Fruit fly (Drosophila melanogaster): ENCODE data around the gene CG10749.
A peak's percentile ranks its signal among the peaks of the same experiment; 100 is the strongest.

Gene CG10749

dm6 chr3L:13021727-13022126 is 49.5 kb downstream of the CG10749 start:
- TF ChIP-seq Lhr (GFP tag; optimal IDR thresholded peaks at IDR 0.05) = no peak
- TF ChIP-seq caup (GFP tag; optimal IDR thresholded peaks at IDR 0.05; ENCODE audit: severe bottlenecking) = peak; percentile 28
- TF ChIP-seq en (GFP tag; optimal IDR thresholded peaks at IDR 0.05) = peak; percentile 26
- TF ChIP-seq Sox100B (GFP tag; optimal IDR thresholded peaks at IDR 0.05) = peak; percentile 5
- peak; percentile 37 for TF ChIP-seq Hmr (GFP tag; optimal IDR thresholded peaks at IDR 0.05)
- no peak for TF ChIP-seq CG17912 (GFP tag; optimal IDR thresholded peaks at IDR 0.05)
- peak; percentile 22 for TF ChIP-seq zfh2 (GFP tag; optimal IDR thresholded peaks at IDR 0.05)
- no peak for TF ChIP-seq inv (GFP tag; IDR thresholded peaks at IDR 0.05; ENCODE audit: partially characterized antibody)
- TF ChIP-seq sd (tag; optimal IDR thresholded peaks at IDR 0.05) = peak; percentile 97
- no peak for TF ChIP-seq pnt (GFP tag; optimal IDR thresholded peaks at IDR 0.05)
- TF ChIP-seq row (GFP tag; IDR thresholded peaks at IDR 0.05) = peak; percentile 27; the same call in 1 of the 3 replicates
- TF ChIP-seq CG11504 (tag; optimal IDR thresholded peaks at IDR 0.05) = peak; percentile 43
- TF ChIP-seq CG5180 (GFP tag; optimal IDR thresholded peaks at IDR 0.05) = peak; percentile 14
- no peak for TF ChIP-seq croc (GFP tag; conservative IDR thresholded peaks at IDR 0.05)
- TF ChIP-seq CG14667 (GFP tag; IDR thresholded peaks at IDR 0.05) = no peak
- TF ChIP-seq Ptx1 (GFP tag; IDR thresholded peaks at IDR 0.05) = peak; percentile 62
- peak; percentile 40; the same call in 1 of the 2 replicates for TF ChIP-seq Rfx (GFP tag; IDR thresholded peaks at IDR 0.05)
- TF ChIP-seq lilli (GFP tag; optimal IDR thresholded peaks at IDR 0.05) = peak; percentile 25
- TF ChIP-seq CG15269 (tag; optimal IDR thresholded peaks at IDR 0.05) = peak; percentile 53
- TF ChIP-seq MTF-1 (GFP tag; optimal IDR thresholded peaks at IDR 0.05; ENCODE audit: borderline replicate concordance) = no peak
- TF ChIP-seq D19B (GFP tag; optimal IDR thresholded peaks at IDR 0.05) = peak; percentile 13
- TF ChIP-seq onecut (GFP tag; IDR thresholded peaks at IDR 0.05) = 0 out of 2 replicates have a peak, but pooled peaks have one; percentile 22
- TF ChIP-seq PHDP (tag; optimal IDR thresholded peaks at IDR 0.05) = peak; percentile 7
- no peak for TF ChIP-seq sens (GFP tag)
- peak; percentile 29 for TF ChIP-seq Fer1 (GFP tag; optimal IDR thresholded peaks at IDR 0.05)
- TF ChIP-seq Ada2b (GFP tag; IDR thresholded peaks at IDR 0.05) = peak; percentile 29; the same call in 1 of the 2 replicates
- peak; percentile 3 for TF ChIP-seq CG18619 (GFP tag; optimal IDR thresholded peaks at IDR 0.05)
- TF ChIP-seq CG15073 (GFP tag; optimal IDR thresholded peaks at IDR 0.05) = peak; percentile 97
- TF ChIP-seq CG11723 (GFP tag; optimal IDR thresholded peaks at IDR 0.05) = no peak
- no peak for TF ChIP-seq Dek (tag; optimal IDR thresholded peaks at IDR 0.05)
- no peak for TF ChIP-seq nau (GFP tag; optimal IDR thresholded peaks at IDR 0.05)
- TF ChIP-seq ttk (GFP tag; IDR thresholded peaks at IDR 0.05) = no peak
- peak; percentile 30 for TF ChIP-seq lab (GFP tag; optimal IDR thresholded peaks at IDR 0.05)
- TF ChIP-seq insv (GFP tag; optimal IDR thresholded peaks at IDR 0.05) = no peak
- peak; percentile 61 for TF ChIP-seq CG2678 (tag; optimal IDR thresholded peaks at IDR 0.05)
- TF ChIP-seq pb (GFP tag; optimal IDR thresholded peaks at IDR 0.05) = no peak
- TF ChIP-seq Pdp1 (GFP tag; optimal IDR thresholded peaks at IDR 0.05) = no peak
- TF ChIP-seq CG5245 (GFP tag; optimal IDR thresholded peaks at IDR 0.05) = no peak
- peak; percentile 41 for TF ChIP-seq Sox102F (GFP tag; optimal IDR thresholded peaks at IDR 0.05)
- TF ChIP-seq CG10979 (tag; optimal IDR thresholded peaks at IDR 0.05) = peak; percentile 51
- TF ChIP-seq mam (GFP tag; optimal IDR thresholded peaks at IDR 0.05) = peak; percentile 42
- no peak for TF ChIP-seq prd (optimal IDR thresholded peaks at IDR 0.05)
- 0 out of 3 replicates have a peak, but pooled peaks have one; percentile 27 for TF ChIP-seq prd (GFP tag; IDR thresholded peaks at IDR 0.05)
- 0 out of 2 replicates have a peak, but pooled peaks have one; percentile 7 for TF ChIP-seq ranshi (GFP tag; IDR thresholded peaks at IDR 0.05)
- TF ChIP-seq CG32532 (GFP tag; IDR thresholded peaks at IDR 0.05) = peak; percentile 47; the same call in 1 of the 2 replicates
- TF ChIP-seq CG7839 (tag; optimal IDR thresholded peaks at IDR 0.05) = peak; percentile 37
- no peak for TF ChIP-seq otp (GFP tag; IDR thresholded peaks at IDR 0.05)
- TF ChIP-seq jing (GFP tag; optimal IDR thresholded peaks at IDR 0.05) = no peak
- TF ChIP-seq jumu (GFP tag; optimal IDR thresholded peaks at IDR 0.05) = peak; percentile 7
- no peak for TF ChIP-seq CG13624 (GFP tag; optimal IDR thresholded peaks at IDR 0.05)
